Worm (Caenorhabditis elegans) whole organism, late embryonic: ENCODE results near the gene F07C3.16.

Experiments used
- T23F11.4 ChIP-seq: fragments of 200-800 bp; sonication (Bioruptor generic); optimal IDR thresholded peaks from 2 replicates; lab custom pipeline; 2018; ENCODE audit warnings: mild to moderate bottlenecking, missing genetic modification characterization, missing compliant biosample characterization
- ceh-2 ChIP-seq: sonication (generic microtip); optimal IDR thresholded peaks from 2 replicates; lab custom pipeline; 2016; ENCODE audit warnings: missing genotype, missing genetic modification characterization, missing compliant biosample characterization
- dmd-4 ChIP-seq: sonication (generic microtip); optimal IDR thresholded peaks from 2 replicates; lab custom pipeline; 2016; ENCODE audit warnings: borderline replicate concordance, missing genetic modification characterization, missing compliant biosample characterization
- ets-4 ChIP-seq: sonication (generic microtip); optimal IDR thresholded peaks from 2 replicates; lab custom pipeline; 2016; ENCODE audit warnings: missing genetic modification characterization, missing compliant biosample characterization
- fkh-10 ChIP-seq: fragments of 150-350 bp; optimal IDR thresholded peaks from 2 replicates; lab custom pipeline; 2014; ENCODE audit warnings: missing biosample characterization, missing genetic modification reagents, missing genetic modification characterization
- fkh-6 ChIP-seq: sonication (generic microtip); optimal IDR thresholded peaks from 2 replicates; lab custom pipeline; 2016; ENCODE audit warnings: missing genetic modification characterization, missing compliant biosample characterization
- lin-11 ChIP-seq: fragments of 200-800 bp; sonication (Bioruptor generic); optimal IDR thresholded peaks from 2 replicates; lab custom pipeline; 2018; ENCODE audit warnings: mild to moderate bottlenecking, missing genetic modification characterization, missing compliant biosample characterization
- nhr-11 ChIP-seq: fragments of 150-350 bp; optimal IDR thresholded peaks from 2 replicates; lab custom pipeline; 2014; ENCODE audit warnings: missing biosample characterization, missing genetic modification characterization
- pha-2 ChIP-seq: sonication (generic microtip); optimal IDR thresholded peaks from 2 replicates; lab custom pipeline; 2017; ENCODE audit warnings: mild to moderate bottlenecking, missing genetic modification characterization, missing compliant biosample characterization
- pqm-1 ChIP-seq: sonication (generic microtip); optimal IDR thresholded peaks from 2 replicates; lab custom pipeline; 2016; ENCODE audit warnings: missing genetic modification characterization, missing compliant biosample characterization
- tbx-2 ChIP-seq: sonication (generic microtip); optimal IDR thresholded peaks from 2 replicates; lab custom pipeline; 2016; ENCODE audit warnings: missing genetic modification characterization, missing compliant biosample characterization

DNA sequence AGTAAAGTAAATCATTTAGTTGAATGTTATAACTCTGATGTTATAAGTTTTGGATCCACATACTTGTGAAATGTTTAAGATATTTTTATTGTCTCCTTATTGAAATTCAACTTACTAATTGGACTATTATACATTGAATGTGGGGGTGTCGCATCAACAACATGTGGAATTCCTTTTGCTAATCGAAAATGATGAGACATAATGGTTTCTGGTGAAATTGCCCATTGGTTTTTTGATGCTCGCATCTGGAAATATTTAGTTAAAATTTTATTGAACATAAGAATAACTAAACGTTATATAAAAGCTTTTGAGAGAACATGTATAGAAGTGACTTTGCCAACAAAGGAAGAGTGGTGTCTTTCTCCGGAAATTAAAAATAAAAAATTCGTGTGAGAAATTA is 34.6 kb upstream of the F07C3.16 start, which contains the start of gene ZK682.7:
- TF ChIP-seq pha-2 (tag; lab: Kevin White, UChicago): no peak
- TF ChIP-seq ets-4 (tag; lab: Kevin White, UChicago): no peak
- TF ChIP-seq tbx-2: no peak
- no peak for TF ChIP-seq dmd-4
- no peak for TF ChIP-seq T23F11.4 (GFP tag; lab: Kevin White, UChicago)
- TF ChIP-seq ceh-2 (tag; lab: Kevin White, UChicago): no peak
- TF ChIP-seq pqm-1: no peak
- no peak for TF ChIP-seq fkh-10 (GFP tag; lab: Kevin White, UChicago)
- TF ChIP-seq fkh-6 (tag; lab: Kevin White, UChicago): no peak
- no peak for TF ChIP-seq lin-11
- no peak for TF ChIP-seq nhr-11
